Worm (Caenorhabditis elegans) whole organism, midembryonic: ENCODE results near the gene dnj-11.

Source experiments
- flt-1 ChIP-seq: fragments of 200-800 bp; sonication (Bioruptor generic); IDR thresholded peaks from 2 replicates; pipeline ENCODE4 v1.3.6; 2022; ENCODE audit warnings: missing genetic modification characterization, missing compliant biosample characterization
- klf-2 ChIP-seq: fragments of 200-800 bp; sonication (Bioruptor generic); conservative IDR thresholded peaks from 2 replicates; pipeline ENCODE4 v1.3.6; 2022; ENCODE audit warnings: missing genetic modification reagents, missing genetic modification characterization, missing compliant biosample characterization
- med-1 ChIP-seq: sonication (generic microtip); optimal IDR thresholded peaks from 2 replicates; lab custom pipeline; 2017; ENCODE audit warnings: missing genetic modification characterization, mild to moderate bottlenecking, missing compliant biosample characterization, antibody characterized with exemption, missing genetic modification reagents; ENCODE audit not compliant: insufficient read depth
- ref-1 ChIP-seq: fragments of 200-800 bp; sonication (Bioruptor generic); conservative IDR thresholded peaks from 2 replicates; pipeline ENCODE4 v1.3.6; 2022; ENCODE audit warnings: missing genetic modification reagents, missing genetic modification characterization, missing compliant biosample characterization
- ztf-23 ChIP-seq: fragments of 200-800 bp; sonication (Bioruptor generic); IDR thresholded peaks from 2 replicates; pipeline ENCODE4 v1.3.6; 2022; ENCODE audit warnings: missing genetic modification reagents, missing genetic modification characterization, missing compliant biosample characterization
- ztf-29 ChIP-seq: fragments of 200-800 bp; sonication (Bioruptor generic); IDR thresholded peaks from 2 replicates; pipeline ENCODE4 v1.3.6; 2022; ENCODE audit warnings: missing genetic modification reagents, missing genetic modification characterization, missing compliant biosample characterization

DNA sequence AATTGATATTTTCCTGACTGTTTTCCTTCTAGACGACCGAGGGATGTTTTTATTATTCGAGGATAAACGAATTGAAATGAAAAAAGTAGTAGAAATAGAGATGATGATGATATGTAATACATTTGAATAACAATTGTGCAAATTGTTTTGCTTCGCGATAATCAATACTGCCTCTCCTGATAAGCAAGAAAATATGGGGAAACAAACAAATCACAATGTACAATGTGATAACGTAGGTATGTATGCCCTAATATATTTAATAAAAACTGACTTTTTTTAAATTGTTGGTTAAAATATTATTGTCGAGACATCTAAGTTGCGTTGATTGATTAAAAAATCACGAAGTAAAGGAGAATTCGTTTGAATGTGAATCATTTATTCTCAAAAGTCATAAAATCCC is 42.1 kb downstream of the dnj-11 start, which contains the start of gene cest-5.2:
- TF ChIP-seq klf-2 (GFP tag; lab: Robert Waterston, UW), result no peak
- no peak for TF ChIP-seq flt-1 (GFP tag; lab: Robert Waterston, UW)
- no peak for TF ChIP-seq med-1 (GFP tag; lab: Kevin White, UChicago)
- no peak for TF ChIP-seq ref-1
- no peak for TF ChIP-seq ztf-23 (GFP tag; lab: Robert Waterston, UW)
- no peak for TF ChIP-seq ztf-29 (GFP tag; lab: Robert Waterston, UW)
